Fruit fly (Drosophila melanogaster): Measurements from ENCODE around the gene CG34155.

CG34155 gene

dm6 chr3R:30600154-30601009 lies 40.4 kb upstream of the CG34155 start (continued):
- TF ChIP-seq CG14441 (GFP tag; IDR thresholded peaks at IDR 0.05) (peak; percentile 93), CG17912 (GFP tag; optimal IDR thresholded peaks at IDR 0.05) (peak; percentile 36), MESR4 (GFP tag; optimal IDR thresholded peaks at IDR 0.05) (peak; percentile 22), CG4854 (GFP tag; optimal IDR thresholded peaks at IDR 0.05) (peak; percentile 91), nerfin-2 (GFP tag; IDR thresholded peaks at IDR 0.05; ENCODE audit: partially characterized antibody) (no peak), onecut (GFP tag; IDR thresholded peaks at IDR 0.05) (peak; percentile 92), Ets65A (GFP tag) (peak; percentile 94), btn (GFP tag; optimal IDR thresholded peaks at IDR 0.05) (peak; percentile 58), br (optimal IDR thresholded peaks at IDR 0.05) (no peak), mld (GFP tag; IDR thresholded peaks at IDR 0.05; ENCODE audit: partially characterized antibody) (no peak), Mrtf (GFP tag; IDR thresholded peaks at IDR 0.05) (peak; percentile 87), zf30C (GFP tag; optimal IDR thresholded peaks at IDR 0.05) (peak; percentile 92), CG14860 (GFP tag; IDR thresholded peaks at IDR 0.05; ENCODE audit: partially characterized antibody) (no peak), CG11504 (tag; optimal IDR thresholded peaks at IDR 0.05) (peak; percentile 90), CG2199 (GFP tag; IDR thresholded peaks at IDR 0.05) (peak; percentile 83; the same call in 1 of the 3 replicates), sr (GFP tag; IDR thresholded peaks at IDR 0.05) (peak; percentile 81), run (tag; optimal IDR thresholded peaks at IDR 0.05) (peak; percentile 91), gt (GFP tag; IDR thresholded peaks at IDR 0.05) (peak; percentile 57; the same call in 1 of the 2 replicates), pum (GFP tag; optimal IDR thresholded peaks at IDR 0.05) (peak; percentile 87), CG13624 (GFP tag; optimal IDR thresholded peaks at IDR 0.05) (peak; percentile 70), CG7556 (GFP tag; optimal IDR thresholded peaks at IDR 0.05) (peak; percentile 95), HLHmδ (GFP tag; optimal IDR thresholded peaks at IDR 0.05) (no peak), sens-2 (GFP tag; IDR thresholded peaks at IDR 0.05) (peak; percentile 91), CG16863 (GFP tag; optimal IDR thresholded peaks at IDR 0.05) (peak; percentile 83), hkb (optimal IDR thresholded peaks at IDR 0.05) (no peak), hkb (GFP tag; IDR thresholded peaks at IDR 0.05) (peak; percentile 98), Dp (GFP tag; optimal IDR thresholded peaks at IDR 0.05) (no peak), MTF-1 (GFP tag; optimal IDR thresholded peaks at IDR 0.05; ENCODE audit: borderline replicate concordance) (peak; percentile 62), wor (GFP tag; IDR thresholded peaks at IDR 0.05) (peak; percentile 77), CG10431 (GFP tag; optimal IDR thresholded peaks at IDR 0.05) (no peak), tio (GFP tag; optimal IDR thresholded peaks at IDR 0.05) (peak; percentile 84), CG12744 (GFP tag; optimal IDR thresholded peaks at IDR 0.05) (peak; percentile 89), CG12942 (GFP tag; optimal IDR thresholded peaks at IDR 0.05) (peak; percentile 82), gcm (GFP tag; optimal IDR thresholded peaks at IDR 0.05) (peak; percentile 94), CG1233 (GFP tag; optimal IDR thresholded peaks at IDR 0.05) (peak; percentile 85), CG30020 (tag; optimal IDR thresholded peaks at IDR 0.05) (no peak), trh (GFP tag; optimal IDR thresholded peaks at IDR 0.05) (peak; percentile 89), Camta (GFP tag; optimal IDR thresholded peaks at IDR 0.05) (peak; percentile 87), pros (GFP tag; optimal IDR thresholded peaks at IDR 0.05) (no peak), sug (tag; optimal IDR thresholded peaks at IDR 0.05) (peak; percentile 75), BtbVII (GFP tag; optimal IDR thresholded peaks at IDR 0.05) (peak; percentile 88), CG11247 (GFP tag; IDR thresholded peaks at IDR 0.05) (peak; percentile 91), jing (GFP tag; optimal IDR thresholded peaks at IDR 0.05) (peak; percentile 64), CG17186 (GFP tag; optimal IDR thresholded peaks at IDR 0.05) (peak; percentile 9), CG6254 (GFP tag; optimal IDR thresholded peaks at IDR 0.05) (peak; percentile 88), CG1602 (GFP tag; optimal IDR thresholded peaks at IDR 0.05) (peak; percentile 87), zen (tag; optimal IDR thresholded peaks at IDR 0.05) (peak; percentile 80), jigr1 (GFP tag; IDR thresholded peaks at IDR 0.05) (0 out of 3 replicates have a peak, but pooled peaks have one; percentile 29), CG4328 (GFP tag; optimal IDR thresholded peaks at IDR 0.05) (peak; percentile 81)

Data from whole organism, embryonic.